Fruit fly (Drosophila melanogaster) whole organism, embryonic: ENCODE results near the gene CG11598.

Experiments
- CG12219 ChIP-seq: fragments of 200-800 bp; sonication (Bioruptor generic); optimal IDR thresholded peaks from 3 replicates; lab custom pipeline; 2018; ENCODE audit warnings: missing biosample characterization, mild to moderate bottlenecking, missing genetic modification characterization
- CG13287 ChIP-seq: fragments of 200-800 bp; sonication (Bioruptor generic); IDR thresholded peaks from 2 replicates; pipeline ENCODE4 v1.3.6; 2022; ENCODE audit warnings: missing biosample characterization, missing genetic modification characterization; ENCODE audit not compliant: partially characterized antibody
- CG13894 ChIP-seq: fragments of 200-800 bp; sonication (Bioruptor generic); optimal IDR thresholded peaks from 3 replicates; lab custom pipeline; 2018; ENCODE audit warnings: missing biosample characterization, mild to moderate bottlenecking, missing genetic modification characterization, moderate library complexity
- CG17328 ChIP-seq: fragments of 200-800 bp; sonication (Bioruptor generic); IDR thresholded peaks from 2 replicates; pipeline ENCODE4 v1.3.6; 2022; ENCODE audit warnings: missing biosample characterization, missing genetic modification characterization
- CG17802 ChIP-seq: fragments of 200-800 bp; sonication (Bioruptor generic); optimal IDR thresholded peaks from 2 replicates; lab custom pipeline; 2018; ENCODE audit warnings: missing biosample characterization, mild to moderate bottlenecking, missing genetic modification characterization, moderate library complexity
- CG18599 ChIP-seq: fragments of 200-800 bp; sonication (Bioruptor generic); optimal IDR thresholded peaks from 3 replicates; lab custom pipeline; 2017; ENCODE audit warnings: missing biosample characterization, missing genetic modification characterization, mild to moderate bottlenecking, moderate library complexity, missing genetic modification reagents
- CG30403 ChIP-seq: fragments of 200-800 bp; sonication (Bioruptor generic); optimal IDR thresholded peaks from 3 replicates; lab custom pipeline; 2016; ENCODE audit warnings: missing biosample characterization, missing genetic modification characterization
- CG31365 ChIP-seq: fragments of 200-800 bp; sonication (Bioruptor generic); optimal IDR thresholded peaks from 2 replicates; lab custom pipeline; 2018; ENCODE audit warnings: missing biosample characterization, mild to moderate bottlenecking, missing genetic modification characterization
- CG34224 ChIP-seq: fragments of 200-800 bp; sonication (Bioruptor generic); IDR thresholded peaks from 3 replicates; pipeline ENCODE4 v1.3.6; 2022; ENCODE audit warnings: missing biosample characterization, missing genetic modification characterization; ENCODE audit not compliant: partially characterized antibody
- CG4820 ChIP-seq: fragments of 200-800 bp; sonication (Bioruptor generic); optimal IDR thresholded peaks from 3 replicates; lab custom pipeline; 2016; ENCODE audit warnings: missing biosample characterization, missing genetic modification characterization
- CG6272 ChIP-seq: fragments of 200-800 bp; sonication (Bioruptor generic); IDR thresholded peaks from 2 replicates; pipeline ENCODE4 v1.3.6; 2022; ENCODE audit warnings: missing biosample characterization, missing genetic modification characterization
- CG6683 ChIP-seq: fragments of 200-800 bp; sonication (Bioruptor generic); optimal IDR thresholded peaks from 2 replicates; lab custom pipeline; 2017; ENCODE audit warnings: missing biosample characterization, mild to moderate bottlenecking, missing genetic modification characterization, missing genetic modification reagents
- CG7786 ChIP-seq: fragments of 200-800 bp; sonication (Bioruptor generic); optimal IDR thresholded peaks from 2 replicates; lab custom pipeline; 2016; ENCODE audit warnings: missing biosample characterization, missing genetic modification characterization
- CG7839 ChIP-seq: fragments of 200-800 bp; sonication (Bioruptor generic); optimal IDR thresholded peaks from 3 replicates; lab custom pipeline; 2018; ENCODE audit warnings: missing biosample characterization, mild to moderate bottlenecking, missing genetic modification characterization, moderate library complexity
- CG8290 ChIP-seq, 3 experiments: fragments of 200-800 bp; sonication (Bioruptor generic); optimal IDR thresholded peaks; 2 replicates each; lab custom pipeline; 2016 to 2019; ENCODE audit warnings: missing biosample characterization in 3 of 3, missing genetic modification characterization in 3 of 3, mild to moderate bottlenecking in 2 of 3, moderate library complexity in 1 of 3
- CG8388 ChIP-seq: fragments of 200-800 bp; sonication (Bioruptor generic); optimal IDR thresholded peaks from 2 replicates; lab custom pipeline; 2019; ENCODE audit warnings: missing biosample characterization, mild to moderate bottlenecking, missing genetic modification characterization, moderate library complexity
- CkIIα-i1 ChIP-seq: fragments of 200-800 bp; sonication (Bioruptor generic); IDR thresholded peaks from 2 replicates; pipeline ENCODE4 v1.3.6; 2022; ENCODE audit warnings: missing biosample characterization, missing genetic modification characterization
- D ChIP-seq, 2 experiments: fragments of 200-800 bp in 1 of 2; fragments of >200 bp in 1 of 2; sonication (Bioruptor generic) in 1 of 2; optimal IDR thresholded peaks; 2 replicates in 1 of 2; 3 replicates in 1 of 2; lab custom pipeline; 2017; ENCODE audit warnings: mild to moderate bottlenecking in 1 of 2, missing biosample characterization in 1 of 2, missing genetic modification characterization in 1 of 2, missing genetic modification reagents in 1 of 2
- Ets65A ChIP-seq: fragments of 200-800 bp; sonication (Bioruptor generic); peaks from one replicate; lab custom pipeline; 2016; ENCODE audit warnings: missing biosample characterization, missing genetic modification characterization
- H15 ChIP-seq: fragments of 200-800 bp; sonication (Bioruptor generic); IDR thresholded peaks from 3 replicates; pipeline ENCODE4 v1.3.6; 2022; ENCODE audit warnings: missing biosample characterization, missing genetic modification characterization
- Hey ChIP-seq: fragments of 200-800 bp; sonication (Bioruptor generic); optimal IDR thresholded peaks from 3 replicates; lab custom pipeline; 2018; ENCODE audit warnings: missing biosample characterization, mild to moderate bottlenecking, missing genetic modification characterization
- HmgZ ChIP-seq: fragments of 200-800 bp; sonication (Bioruptor generic); optimal IDR thresholded peaks from 2 replicates; lab custom pipeline; 2018; ENCODE audit warnings: missing biosample characterization, mild to moderate bottlenecking, missing genetic modification characterization
- Hmx ChIP-seq: fragments of 200-800 bp; sonication (Bioruptor generic); optimal IDR thresholded peaks from 2 replicates; lab custom pipeline; 2016; ENCODE audit warnings: missing biosample characterization, missing genetic modification characterization
- MBD-R2 ChIP-seq: fragments of 200-800 bp; sonication (Bioruptor generic); IDR thresholded peaks from 2 replicates; pipeline ENCODE4 v1.3.6; 2022; ENCODE audit warnings: missing biosample characterization, missing genetic modification characterization
- Mad ChIP-seq: fragments of 200-800 bp; sonication (Bioruptor generic); optimal IDR thresholded peaks from 2 replicates; lab custom pipeline; 2016; ENCODE audit warnings: missing biosample characterization, missing genetic modification characterization
- Med ChIP-seq: fragments of 200-800 bp; sonication (Bioruptor generic); peaks from one replicate; lab custom pipeline; 2016; ENCODE audit warnings: missing biosample characterization, missing genetic modification characterization, mild to moderate bottlenecking, inconsistent platforms, moderate library complexity
- Mes4 ChIP-seq: fragments of 200-800 bp; sonication (Bioruptor generic); optimal IDR thresholded peaks from 2 replicates; lab custom pipeline; 2016; ENCODE audit warnings: missing biosample characterization, missing genetic modification characterization
- Optix ChIP-seq: fragments of 200-800 bp; sonication (Bioruptor generic); IDR thresholded peaks from 3 replicates; pipeline ENCODE4 v1.3.6; 2022; ENCODE audit warnings: missing biosample characterization, missing genetic modification characterization
- amos ChIP-seq: fragments of 200-800 bp; sonication (Bioruptor generic); IDR thresholded peaks from 2 replicates; pipeline ENCODE4 v1.3.6; 2022; ENCODE audit warnings: missing biosample characterization, missing genetic modification characterization; ENCODE audit not compliant: partially characterized antibody
- ara ChIP-seq: fragments of 200-800 bp; sonication (Bioruptor generic); IDR thresholded peaks from 2 replicates; pipeline ENCODE4 v1.3.6; 2022; ENCODE audit warnings: missing biosample characterization, missing genetic modification characterization
- btn ChIP-seq: fragments of 200-800 bp; sonication (Bioruptor generic); optimal IDR thresholded peaks from 2 replicates; lab custom pipeline; 2016; ENCODE audit warnings: missing biosample characterization, missing genetic modification characterization
- cad ChIP-seq: fragments of >200 bp; optimal IDR thresholded peaks from 2 replicates; lab custom pipeline; 2017; ENCODE audit warnings: missing biosample characterization, missing genetic modification characterization
- ci ChIP-seq: fragments of 200-800 bp; sonication (Bioruptor generic); IDR thresholded peaks from 3 replicates; pipeline ENCODE4 v1.3.6; 2022; ENCODE audit warnings: missing biosample characterization, missing genetic modification characterization
- en ChIP-seq: fragments of 200-800 bp; sonication (Bioruptor generic); optimal IDR thresholded peaks from 2 replicates; lab custom pipeline; 2016; ENCODE audit warnings: missing biosample characterization, missing genetic modification characterization
- ftz-f1 ChIP-seq: fragments of 200-800 bp; sonication (Bioruptor generic); optimal IDR thresholded peaks from 2 replicates; lab custom pipeline; 2016; ENCODE audit warnings: missing biosample characterization, missing genetic modification characterization
- gce ChIP-seq: fragments of 200-800 bp; sonication (Bioruptor generic); IDR thresholded peaks from 3 replicates; pipeline ENCODE4 v1.3.6; 2022; ENCODE audit warnings: missing biosample characterization, missing genetic modification characterization
- grn ChIP-seq: fragments of 200-800 bp; sonication (Bioruptor generic); optimal IDR thresholded peaks from 3 replicates; lab custom pipeline; 2017; ENCODE audit warnings: missing biosample characterization, missing genetic modification characterization
- kah ChIP-seq: fragments of 200-800 bp; sonication (Bioruptor generic); optimal IDR thresholded peaks from 2 replicates; lab custom pipeline; 2018; ENCODE audit warnings: missing biosample characterization, mild to moderate bottlenecking, missing genetic modification characterization
- ken ChIP-seq: fragments of 200-800 bp; sonication (Bioruptor generic); IDR thresholded peaks from 3 replicates; pipeline ENCODE4 v1.3.6; 2022; ENCODE audit warnings: missing biosample characterization, missing genetic modification characterization
- maf-S ChIP-seq: fragments of 200-800 bp; sonication (Bioruptor generic); optimal IDR thresholded peaks from 2 replicates; lab custom pipeline; 2016; ENCODE audit warnings: missing biosample characterization, missing genetic modification characterization
- nmo ChIP-seq: fragments of 200-800 bp; sonication (Bioruptor generic); optimal IDR thresholded peaks from 2 replicates; lab custom pipeline; 2018; ENCODE audit warnings: missing biosample characterization, mild to moderate bottlenecking, missing genetic modification characterization, moderate library complexity
- pita ChIP-seq: fragments of 200-800 bp; sonication (Bioruptor generic); optimal IDR thresholded peaks from 2 replicates; lab custom pipeline; 2017; ENCODE audit warnings: missing biosample characterization, mild to moderate bottlenecking, missing genetic modification characterization
- sens ChIP-seq: fragments of 200-800 bp; sonication (Bioruptor generic); peaks from one replicate; lab custom pipeline; 2016; ENCODE audit warnings: missing biosample characterization, missing genetic modification characterization
- tll ChIP-seq, 2 experiments: fragments of 200-800 bp in 1 of 2; fragments of >200 bp in 1 of 2; sonication (Bioruptor generic) in 1 of 2; optimal IDR thresholded peaks; 2 replicates each; lab custom pipeline; 2017 to 2019; ENCODE audit warnings: missing biosample characterization in 2 of 2, missing genetic modification characterization in 2 of 2, mild to moderate bottlenecking in 1 of 2, moderate library complexity in 1 of 2
- zen ChIP-seq: fragments of 200-800 bp; sonication (Bioruptor generic); optimal IDR thresholded peaks from 3 replicates; lab custom pipeline; 2018; ENCODE audit warnings: missing biosample characterization, mild to moderate bottlenecking, missing genetic modification characterization, moderate library complexity

The CG11598 gene

DNA sequence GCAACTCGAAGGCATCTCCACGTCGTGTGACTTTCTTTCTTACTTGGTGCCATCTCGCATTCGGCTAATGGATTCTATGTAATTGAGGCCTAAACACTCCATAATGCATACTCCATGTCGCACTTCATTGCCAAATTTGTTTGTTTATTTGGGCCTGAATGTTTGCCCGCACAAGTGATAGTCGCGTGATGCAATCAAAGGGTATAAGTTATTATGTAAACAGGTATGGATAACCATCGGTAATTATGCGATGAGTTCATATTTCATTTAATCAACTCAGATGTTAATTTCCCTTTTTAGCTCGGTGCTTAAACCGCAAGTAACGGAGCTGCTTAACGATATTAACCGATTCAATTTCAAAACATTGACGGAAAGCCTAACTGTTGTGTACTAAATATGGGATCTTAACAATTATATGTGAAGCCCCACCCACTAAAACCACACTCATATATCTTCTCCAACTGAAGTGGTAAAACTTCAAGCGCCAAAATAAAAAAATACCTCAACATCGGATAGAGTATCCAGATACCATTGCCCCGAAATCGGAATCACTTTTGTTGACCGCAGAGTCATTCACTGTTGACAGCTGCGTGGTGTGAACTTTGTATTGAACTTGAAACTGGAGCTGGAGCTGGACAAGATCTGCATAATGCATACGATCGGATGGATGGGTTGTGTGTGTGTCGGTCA is 10.0 kb downstream of the CG11598 start (continued):
- TF ChIP-seq CG13287 (no peak), ftz-f1 (GFP tag; lab: Kevin White, UChicago) (no peak), CG30403 (GFP tag; lab: Kevin White, UChicago) (no peak), CG8388 (GFP tag; lab: Kevin White, UChicago) (no peak), Mes4 (GFP tag; lab: Kevin White, UChicago) (peak; percentile 19), amos (GFP tag; lab: Robert Waterston, UW) (no peak), gce (GFP tag; lab: Robert Waterston, UW) (no peak), btn (GFP tag; lab: Kevin White, UChicago) (no peak), CG12219 (GFP tag; lab: Kevin White, UChicago) (no peak), Hey (tag; lab: Kevin White, UChicago) (no peak), CG6272 (GFP tag; lab: Robert Waterston, UW) (no peak), HmgZ (tag; lab: Kevin White, UChicago) (no peak), CG7839 (tag; lab: Kevin White, UChicago) (peak; percentile 25), maf-S (GFP tag; lab: Kevin White, UChicago) (no peak), CG17328 (0 out of 2 replicates have a peak, but pooled peaks have one; percentile 19), ara (GFP tag; lab: Robert Waterston, UW) (no peak), CG7786 (GFP tag; lab: Kevin White, UChicago) (no peak), Optix (GFP tag; lab: Robert Waterston, UW) (0 out of 3 replicates have a peak, but pooled peaks have one; percentile 26), pita (GFP tag; lab: Kevin White, UChicago) (no peak), sens (peak; percentile 79)

DNA sequence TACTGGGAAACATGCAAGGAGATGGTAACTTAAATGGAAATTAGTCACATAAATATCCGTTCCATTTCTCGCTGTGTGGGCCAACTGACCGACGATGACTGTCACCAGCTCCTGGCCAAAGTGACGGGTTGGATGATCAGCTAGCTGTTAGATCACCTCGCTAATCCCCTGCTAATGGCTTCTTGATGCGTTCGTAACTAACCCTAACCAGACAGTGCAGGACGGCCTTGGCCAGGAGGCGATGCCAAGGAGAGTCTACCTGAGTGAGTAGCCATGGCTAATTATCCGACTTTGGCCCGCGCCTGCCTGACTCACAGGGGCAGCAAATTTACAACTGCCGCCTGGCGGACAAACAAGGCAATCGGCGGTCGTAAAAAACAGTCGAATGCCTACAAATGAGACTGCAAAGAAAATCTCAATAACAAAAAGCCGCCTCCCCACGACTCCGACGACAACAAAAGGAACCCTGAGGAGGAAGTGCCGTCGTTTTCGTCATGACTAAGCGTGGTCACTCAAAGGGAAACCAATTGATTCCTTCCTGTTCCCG is 11.1 kb downstream of the CG11598 start:
- no peak for TF ChIP-seq nmo (GFP tag; lab: Kevin White, UChicago)
- no peak for TF ChIP-seq H15 (GFP tag; lab: Robert Waterston, UW)
- peak; percentile 46 for TF ChIP-seq Med (GFP tag; lab: Kevin White, UChicago)
- TF ChIP-seq Ets65A (GFP tag; lab: Kevin White, UChicago): peak; percentile 88
- TF ChIP-seq Mes4 (GFP tag; lab: Kevin White, UChicago): no peak
- TF ChIP-seq tll (GFP tag; optimal IDR thresholded peaks at IDR 0.05; lab: Kevin White, UChicago): peak in 1 of 2 experiments; percentile 95
- TF ChIP-seq D (optimal IDR thresholded peaks at IDR 0.05; lab: Kevin White, UChicago): peak; percentile 80
- TF ChIP-seq D (GFP tag; optimal IDR thresholded peaks at IDR 0.05; lab: Kevin White, UChicago): no peak
- peak; percentile 93 for TF ChIP-seq cad (GFP tag; lab: Kevin White, UChicago)
- TF ChIP-seq ci (GFP tag; lab: Robert Waterston, UW): 0 out of 3 replicates have a peak, but pooled peaks have one; percentile 6
- peak; percentile 99 for TF ChIP-seq zen (tag; lab: Kevin White, UChicago)
- no peak for TF ChIP-seq CG31365 (tag; lab: Kevin White, UChicago)

DNA sequence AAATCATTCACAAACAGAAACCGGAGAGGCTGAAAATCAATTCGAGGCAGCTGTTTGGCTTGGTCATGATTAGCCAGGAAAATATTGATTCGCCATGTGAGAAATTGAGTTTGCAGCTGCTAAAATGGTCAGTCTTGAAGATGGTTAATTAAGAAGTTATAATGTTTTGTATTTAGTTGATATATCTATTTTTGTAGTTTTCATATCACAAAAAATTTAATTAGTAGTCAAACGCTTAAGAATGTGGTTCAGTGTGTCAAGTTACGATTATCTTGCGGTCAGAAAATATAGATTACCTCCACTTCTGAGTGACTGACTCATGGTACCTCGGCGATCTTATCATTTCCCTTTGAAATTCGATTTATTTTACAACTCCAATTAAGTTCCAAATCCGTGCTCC is 12.2 kb downstream of the CG11598 start:
- TF ChIP-seq grn (GFP tag; lab: Kevin White, UChicago) (peak; percentile 66), en (no peak)

DNA sequence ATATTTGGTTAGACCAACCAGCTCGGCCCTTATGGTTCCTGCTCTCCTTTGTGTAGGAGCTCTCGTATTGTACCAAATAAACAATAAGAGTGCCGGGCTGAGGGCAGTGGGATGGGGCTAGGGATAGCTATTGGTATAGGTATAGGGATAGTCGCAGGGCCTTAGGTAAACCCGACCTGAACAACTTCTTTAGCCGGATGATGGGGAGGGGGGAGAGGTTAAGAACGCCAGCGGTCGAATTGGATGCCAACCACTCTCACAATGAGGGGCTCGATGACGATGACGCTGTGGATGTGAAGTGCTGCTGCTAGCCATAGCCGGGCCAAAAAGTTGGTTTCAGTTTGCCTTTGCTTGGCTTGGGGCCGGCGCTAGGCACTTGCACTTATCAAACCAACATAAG is 12.6 kb downstream of the CG11598 start:
- TF ChIP-seq Hmx (GFP tag; lab: Kevin White, UChicago) (no peak), CG8290 (GFP tag; optimal IDR thresholded peaks at IDR 0.05; lab: Kevin White, UChicago) (no peak), CG8290 (tag; optimal IDR thresholded peaks at IDR 0.05; lab: Kevin White, UChicago) (peak in 1 of 2 experiments; percentile 5), CkIIα-i1 (no peak), ken (GFP tag; lab: Robert Waterston, UW) (0 out of 3 replicates have a peak, but pooled peaks have one; percentile 13), Mad (GFP tag; lab: Kevin White, UChicago) (no peak), MBD-R2 (GFP tag; lab: Robert Waterston, UW) (no peak), CG13894 (peak; percentile 61), CG18599 (GFP tag; lab: Kevin White, UChicago) (no peak), kah (GFP tag; lab: Kevin White, UChicago) (no peak), CG17802 (tag; lab: Kevin White, UChicago) (no peak), CG4820 (GFP tag; lab: Kevin White, UChicago) (no peak), CG34224 (GFP tag; lab: Robert Waterston, UW) (no peak), CG6683 (GFP tag; lab: Kevin White, UChicago) (no peak)
